Fruit fly (Drosophila melanogaster) whole organism, embryonic: Measurements from ENCODE around the gene TTLL4B.
A peak's percentile ranks its signal among the peaks of the same experiment; 100 is the strongest.

Source experiments
- BtbVII ChIP-seq: fragments of 200-800 bp; sonication (Bioruptor generic); optimal IDR thresholded peaks from 3 replicates; lab custom pipeline; 2017; ENCODE audit warnings: missing biosample characterization, mild to moderate bottlenecking, missing genetic modification characterization
- CG10431 ChIP-seq: fragments of 200-800 bp; sonication (Bioruptor generic); optimal IDR thresholded peaks from 3 replicates; lab custom pipeline; 2018; ENCODE audit warnings: missing biosample characterization, mild to moderate bottlenecking, missing genetic modification characterization
- CG11398 ChIP-seq: fragments of 200-800 bp; sonication (Bioruptor generic); optimal IDR thresholded peaks from 2 replicates; lab custom pipeline; 2016; ENCODE audit warnings: missing biosample characterization, missing genetic modification characterization
- CG11723 ChIP-seq: fragments of 200-800 bp; sonication (Bioruptor generic); optimal IDR thresholded peaks from 2 replicates; lab custom pipeline; 2017; ENCODE audit warnings: missing biosample characterization, mild to moderate bottlenecking, missing genetic modification characterization
- CG12236 ChIP-seq: fragments of 200-800 bp; sonication (Bioruptor generic); optimal IDR thresholded peaks from 2 replicates; lab custom pipeline; 2016; ENCODE audit warnings: missing biosample characterization, missing genetic modification characterization
- CG13894 ChIP-seq: fragments of 200-800 bp; sonication (Bioruptor generic); optimal IDR thresholded peaks from 3 replicates; lab custom pipeline; 2018; ENCODE audit warnings: missing biosample characterization, mild to moderate bottlenecking, missing genetic modification characterization, moderate library complexity
- CG15696 ChIP-seq: fragments of 200-800 bp; sonication (Bioruptor generic); optimal IDR thresholded peaks from 2 replicates; lab custom pipeline; 2019; ENCODE audit warnings: missing biosample characterization, mild to moderate bottlenecking, missing genetic modification characterization, moderate library complexity
- CG1602 ChIP-seq: fragments of 200-800 bp; sonication (Bioruptor generic); optimal IDR thresholded peaks from 3 replicates; lab custom pipeline; 2016; ENCODE audit warnings: missing biosample characterization, missing genetic modification characterization
- CG34422 ChIP-seq: fragments of 200-800 bp; sonication (Bioruptor generic); IDR thresholded peaks from 3 replicates; pipeline ENCODE4 v1.3.6; 2022; ENCODE audit warnings: missing biosample characterization, missing genetic modification characterization
- CG3838 ChIP-seq: fragments of 200-800 bp; sonication (Bioruptor generic); optimal IDR thresholded peaks from 3 replicates; lab custom pipeline; 2016; ENCODE audit warnings: missing biosample characterization, missing genetic modification characterization
- CG3995 ChIP-seq: fragments of 200-800 bp; sonication (Bioruptor generic); optimal IDR thresholded peaks from 3 replicates; lab custom pipeline; 2016; ENCODE audit warnings: missing biosample characterization, missing genetic modification characterization
- CG4820 ChIP-seq: fragments of 200-800 bp; sonication (Bioruptor generic); optimal IDR thresholded peaks from 3 replicates; lab custom pipeline; 2016; ENCODE audit warnings: missing biosample characterization, missing genetic modification characterization
- CG5245 ChIP-seq: fragments of 200-800 bp; sonication (Bioruptor generic); optimal IDR thresholded peaks from 3 replicates; lab custom pipeline; 2016; ENCODE audit warnings: missing biosample characterization, missing genetic modification characterization
- CG6854 ChIP-seq: fragments of 200-800 bp; sonication (Bioruptor generic); optimal IDR thresholded peaks from 3 replicates; lab custom pipeline; 2017; ENCODE audit warnings: missing biosample characterization, mild to moderate bottlenecking, missing genetic modification characterization
- CG7987 ChIP-seq: fragments of 200-800 bp; sonication (Bioruptor generic); optimal IDR thresholded peaks from 2 replicates; lab custom pipeline; 2018; ENCODE audit warnings: missing biosample characterization, mild to moderate bottlenecking, missing genetic modification characterization, moderate library complexity
- CG8765 ChIP-seq: fragments of 200-800 bp; sonication (Bioruptor generic); IDR thresholded peaks from 2 replicates; pipeline ENCODE4 v1.3.6; 2022; ENCODE audit warnings: missing biosample characterization, missing genetic modification characterization
- CG9215 ChIP-seq: fragments of 200-800 bp; sonication (Bioruptor generic); IDR thresholded peaks from 2 replicates; pipeline ENCODE4 v1.3.6; 2022; ENCODE audit warnings: missing biosample characterization, missing genetic modification characterization
- CG9817 ChIP-seq: fragments of 200-800 bp; sonication (Bioruptor generic); optimal IDR thresholded peaks from 2 replicates; lab custom pipeline; 2018; ENCODE audit warnings: missing biosample characterization, mild to moderate bottlenecking, missing genetic modification characterization, moderate library complexity
- D ChIP-seq, 2 experiments: fragments of 200-800 bp in 1 of 2; fragments of >200 bp in 1 of 2; sonication (Bioruptor generic) in 1 of 2; optimal IDR thresholded peaks; 2 replicates in 1 of 2; 3 replicates in 1 of 2; lab custom pipeline; 2017; ENCODE audit warnings: mild to moderate bottlenecking in 1 of 2, missing biosample characterization in 1 of 2, missing genetic modification characterization in 1 of 2, missing genetic modification reagents in 1 of 2
- Dad ChIP-seq: fragments of 200-800 bp; sonication (Bioruptor generic); optimal IDR thresholded peaks from 3 replicates; lab custom pipeline; 2016; ENCODE audit warnings: missing biosample characterization, missing genetic modification characterization
- Dek ChIP-seq: fragments of 200-800 bp; sonication (Bioruptor generic); optimal IDR thresholded peaks from 3 replicates; lab custom pipeline; 2019; ENCODE audit warnings: missing biosample characterization, mild to moderate bottlenecking, missing genetic modification characterization, moderate library complexity
- H2.0 ChIP-seq: fragments of 200-800 bp; sonication (Bioruptor generic); IDR thresholded peaks from 2 replicates; pipeline ENCODE4 v1.3.6; 2022; ENCODE audit warnings: missing biosample characterization, missing genetic modification characterization
- HHEX ChIP-seq: fragments of 200-800 bp; sonication (Bioruptor generic); optimal IDR thresholded peaks from 3 replicates; lab custom pipeline; 2017; ENCODE audit warnings: missing biosample characterization, mild to moderate bottlenecking, missing genetic modification characterization, missing genetic modification reagents
- HLH3B ChIP-seq: fragments of 200-800 bp; sonication (Bioruptor generic); IDR thresholded peaks from 2 replicates; pipeline ENCODE4 v1.3.6; 2022; ENCODE audit warnings: missing biosample characterization, missing genetic modification characterization
- HLH4C ChIP-seq: fragments of 200-800 bp; sonication (Bioruptor generic); IDR thresholded peaks from 3 replicates; pipeline ENCODE4 v1.3.6; 2022; ENCODE audit warnings: missing biosample characterization, missing genetic modification characterization; ENCODE audit not compliant: partially characterized antibody
- HmgZ ChIP-seq: fragments of 200-800 bp; sonication (Bioruptor generic); optimal IDR thresholded peaks from 2 replicates; lab custom pipeline; 2018; ENCODE audit warnings: missing biosample characterization, mild to moderate bottlenecking, missing genetic modification characterization
- Meics ChIP-seq: fragments of 200-800 bp; sonication (Bioruptor generic); optimal IDR thresholded peaks from 2 replicates; lab custom pipeline; 2017; ENCODE audit warnings: missing biosample characterization, mild to moderate bottlenecking, missing genetic modification characterization
- Nf-YA ChIP-seq: fragments of 200-800 bp; sonication (Bioruptor generic); IDR thresholded peaks from 2 replicates; pipeline ENCODE4 v1.3.6; 2022; ENCODE audit warnings: missing biosample characterization, missing genetic modification characterization
- Nf-YB ChIP-seq: fragments of 200-800 bp; sonication (Bioruptor generic); optimal IDR thresholded peaks from 3 replicates; lab custom pipeline; 2019; ENCODE audit warnings: missing biosample characterization, mild to moderate bottlenecking, missing genetic modification characterization, moderate library complexity
- Usf ChIP-seq: fragments of 200-800 bp; sonication (Bioruptor generic); optimal IDR thresholded peaks from 2 replicates; lab custom pipeline; 2017; ENCODE audit warnings: missing genotype, missing biosample characterization, missing genetic modification characterization
- chm ChIP-seq: fragments of 200-800 bp; sonication (Bioruptor generic); IDR thresholded peaks from 2 replicates; pipeline ENCODE4 v1.3.6; 2022; ENCODE audit warnings: missing biosample characterization, missing genetic modification characterization
- cwo ChIP-seq: fragments of 200-800 bp; sonication (Bioruptor generic); optimal IDR thresholded peaks from 3 replicates; lab custom pipeline; 2017; ENCODE audit warnings: missing biosample characterization, missing genetic modification characterization, mild to moderate bottlenecking, moderate library complexity, missing genetic modification reagents
- ems ChIP-seq: fragments of 200-800 bp; sonication (Bioruptor generic); optimal IDR thresholded peaks from 3 replicates; lab custom pipeline; 2016; ENCODE audit warnings: missing biosample characterization, missing genetic modification characterization
- fd102C ChIP-seq: fragments of 200-800 bp; sonication (Bioruptor generic); optimal IDR thresholded peaks from 2 replicates; lab custom pipeline; 2018; ENCODE audit warnings: missing biosample characterization, mild to moderate bottlenecking, missing genetic modification characterization, moderate library complexity
- grau ChIP-seq: fragments of 200-800 bp; optimal IDR thresholded peaks from 3 replicates; lab custom pipeline; 2019; ENCODE audit warnings: missing biosample characterization, mild to moderate bottlenecking, missing genetic modification characterization, moderate library complexity
- gsb ChIP-seq: fragments of 200-800 bp; sonication (Bioruptor generic); IDR thresholded peaks from 2 replicates; pipeline ENCODE4 v1.3.6; 2022; ENCODE audit warnings: missing biosample characterization, missing genetic modification characterization
- hb ChIP-seq: fragments of 200-800 bp; sonication (Bioruptor generic); IDR thresholded peaks from 3 replicates; pipeline ENCODE4 v1.3.6; 2022; ENCODE audit warnings: missing biosample characterization, missing genetic modification characterization; ENCODE audit not compliant: partially characterized antibody
- hkb ChIP-seq, 2 experiments: fragments of 200-800 bp in 1 of 2; fragments of >200 bp in 1 of 2; sonication (Bioruptor generic) in 1 of 2; IDR thresholded peaks in 1 of 2; optimal IDR thresholded peaks in 1 of 2; 2 replicates each; pipeline versions ENCODE4 v1.3.6 to Lab custom; 2017 to 2022; ENCODE audit warnings: missing biosample characterization in 1 of 2, missing genetic modification characterization in 1 of 2
- ind ChIP-seq: fragments of 200-800 bp; sonication (Bioruptor generic); optimal IDR thresholded peaks from 3 replicates; lab custom pipeline; 2016; ENCODE audit warnings: missing biosample characterization, missing genetic modification characterization
- insv ChIP-seq, 2 experiments: fragments of 200-800 bp; sonication (Bioruptor generic); optimal IDR thresholded peaks; 3 replicates each; lab custom pipeline; 2016 to 2018; ENCODE audit warnings: missing biosample characterization in 2 of 2, missing genetic modification characterization in 2 of 2
- jigr1 ChIP-seq: fragments of 200-800 bp; sonication (Bioruptor generic); IDR thresholded peaks from 3 replicates; pipeline ENCODE4 v1.3.6; 2022; ENCODE audit warnings: missing biosample characterization, missing genetic modification characterization
- kay ChIP-seq: fragments of 200-800 bp; sonication (Bioruptor generic); optimal IDR thresholded peaks from 2 replicates; lab custom pipeline; 2016; ENCODE audit warnings: missing biosample characterization, missing genetic modification characterization
- knrl ChIP-seq: fragments of 200-800 bp; sonication (Bioruptor generic); IDR thresholded peaks from 3 replicates; pipeline ENCODE4 v1.3.6; 2022; ENCODE audit warnings: missing biosample characterization, missing genetic modification characterization; ENCODE audit not compliant: partially characterized antibody
- lbe ChIP-seq: fragments of 200-800 bp; sonication (Bioruptor generic); optimal IDR thresholded peaks from 2 replicates; lab custom pipeline; 2016; ENCODE audit warnings: missing biosample characterization, mild to moderate bottlenecking, missing genetic modification characterization
- lmd ChIP-seq: fragments of 200-800 bp; sonication (Bioruptor generic); IDR thresholded peaks from 2 replicates; pipeline ENCODE4 v1.3.6; 2022; ENCODE audit warnings: missing biosample characterization, missing genetic modification characterization
- onecut ChIP-seq: fragments of 200-800 bp; sonication (Bioruptor generic); IDR thresholded peaks from 2 replicates; pipeline ENCODE4 v1.3.6; 2022; ENCODE audit warnings: missing biosample characterization, missing genetic modification characterization
- org-1 ChIP-seq: fragments of 200-800 bp; sonication (Bioruptor generic); optimal IDR thresholded peaks from 2 replicates; lab custom pipeline; 2017; ENCODE audit warnings: missing biosample characterization, missing genetic modification characterization
- salm ChIP-seq: fragments of 200-800 bp; sonication (Bioruptor generic); optimal IDR thresholded peaks from 2 replicates; lab custom pipeline; 2018; ENCODE audit warnings: missing biosample characterization, mild to moderate bottlenecking, missing genetic modification characterization
- scrt ChIP-seq: fragments of 200-800 bp; sonication (Bioruptor generic); optimal IDR thresholded peaks from 2 replicates; lab custom pipeline; 2018; ENCODE audit warnings: missing biosample characterization, mild to moderate bottlenecking, missing genetic modification characterization, moderate library complexity
- toy ChIP-seq: fragments of 200-800 bp; sonication (Bioruptor generic); IDR thresholded peaks from 2 replicates; pipeline ENCODE4 v1.3.6; 2022; ENCODE audit warnings: missing biosample characterization, missing genetic modification characterization

TTLL4B gene

DNA sequence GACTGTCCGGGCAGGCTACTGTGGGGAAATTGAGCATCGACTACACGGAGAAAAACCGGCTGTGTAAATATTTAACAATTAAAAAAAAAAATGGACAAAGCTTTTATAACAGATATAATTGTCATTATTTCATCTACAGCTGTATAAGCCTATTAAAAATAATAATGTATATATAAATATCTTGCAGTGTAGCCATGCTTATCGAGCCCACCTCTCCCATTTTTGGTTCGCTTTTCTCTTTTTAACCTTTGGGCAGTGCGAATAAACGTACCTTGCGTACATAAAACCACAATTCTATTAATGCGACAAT, 34.3 kb downstream of the TTLL4B start (continued):
- no peak for TF ChIP-seq salm (tag; lab: Kevin White, UChicago)
- TF ChIP-seq H2.0 (GFP tag; lab: Robert Waterston, UW), result peak; percentile 69
- TF ChIP-seq HLH4C (GFP tag; lab: Robert Waterston, UW), result no peak
- peak; percentile 79; the same call in 1 of the 2 replicates for TF ChIP-seq HLH3B (GFP tag; lab: Robert Waterston, UW)
- peak; percentile 41 for TF ChIP-seq BtbVII (GFP tag; lab: Kevin White, UChicago)
- TF ChIP-seq CG6854, result peak; percentile 16
- peak; percentile 44 for TF ChIP-seq HmgZ (tag; lab: Kevin White, UChicago)
- no peak for TF ChIP-seq chm (GFP tag; lab: Robert Waterston, UW)
- no peak for TF ChIP-seq CG11723 (GFP tag; lab: Kevin White, UChicago)
- peak; percentile 48 for TF ChIP-seq scrt (GFP tag; lab: Kevin White, UChicago)
- no peak for TF ChIP-seq CG10431 (GFP tag; lab: Kevin White, UChicago)
- TF ChIP-seq CG11398 (GFP tag; lab: Kevin White, UChicago), result no peak
- no peak for TF ChIP-seq D (optimal IDR thresholded peaks at IDR 0.05; lab: Kevin White, UChicago)
- TF ChIP-seq D (GFP tag; optimal IDR thresholded peaks at IDR 0.05; lab: Kevin White, UChicago), result no peak
- TF ChIP-seq CG15696 (tag; lab: Kevin White, UChicago), result peak; percentile 38
- peak; percentile 62 for TF ChIP-seq CG4820 (GFP tag; lab: Kevin White, UChicago)
- peak; percentile 55 for TF ChIP-seq org-1 (GFP tag; lab: Kevin White, UChicago)
- peak; percentile 69 for TF ChIP-seq Meics (GFP tag; lab: Kevin White, UChicago)
- TF ChIP-seq CG3838 (GFP tag; lab: Kevin White, UChicago), result no peak
- peak; percentile 32 for TF ChIP-seq ems
- TF ChIP-seq CG5245 (GFP tag; lab: Kevin White, UChicago), result peak; percentile 56
- TF ChIP-seq CG8765 (GFP tag; lab: Robert Waterston, UW), result peak; percentile 62
- TF ChIP-seq Nf-YA (GFP tag; lab: Robert Waterston, UW), result peak; percentile 52
- peak; percentile 72 for TF ChIP-seq HHEX (GFP tag; lab: Kevin White, UChicago)
- no peak for TF ChIP-seq CG12236 (GFP tag; lab: Kevin White, UChicago)
- no peak for TF ChIP-seq knrl
- TF ChIP-seq CG3995 (GFP tag; lab: Kevin White, UChicago), result peak; percentile 10
- peak; percentile 63 for TF ChIP-seq CG1602 (GFP tag; lab: Kevin White, UChicago)
- TF ChIP-seq Dek (tag; lab: Kevin White, UChicago), result peak; percentile 56
- TF ChIP-seq Nf-YB (GFP tag; lab: Kevin White, UChicago), result peak; percentile 17
- peak; percentile 44; the same call in 1 of the 2 replicates for TF ChIP-seq toy (GFP tag; lab: Robert Waterston, UW)
- TF ChIP-seq ind (GFP tag; lab: Kevin White, UChicago), result peak; percentile 71
- peak; percentile 63; the same call in 1 of the 3 replicates for TF ChIP-seq CG34422 (GFP tag; lab: Robert Waterston, UW)
- TF ChIP-seq fd102C (GFP tag; lab: Kevin White, UChicago), result no peak
- peak; percentile 42 for TF ChIP-seq gsb (GFP tag; lab: Robert Waterston, UW)
- peak; percentile 72 for TF ChIP-seq CG9817 (tag; lab: Kevin White, UChicago)
- peak; percentile 84 for TF ChIP-seq lbe (GFP tag; lab: Kevin White, UChicago)
- peak; percentile 31 for TF ChIP-seq kay (GFP tag; lab: Kevin White, UChicago)
- TF ChIP-seq CG9215, result peak; percentile 70
- peak; percentile 69 for TF ChIP-seq onecut (GFP tag; lab: Robert Waterston, UW)
- peak; percentile 52 for TF ChIP-seq cwo (GFP tag; lab: Kevin White, UChicago)
- TF ChIP-seq Dad (GFP tag; lab: Kevin White, UChicago), result peak; percentile 15
- peak; percentile 49 for TF ChIP-seq grau (tag; lab: Kevin White, UChicago)
- no peak for TF ChIP-seq jigr1 (GFP tag; lab: Robert Waterston, UW)
- TF ChIP-seq insv (GFP tag; optimal IDR thresholded peaks at IDR 0.05; lab: Kevin White, UChicago), result no peak
- TF ChIP-seq hkb (optimal IDR thresholded peaks at IDR 0.05; lab: Kevin White, UChicago), result no peak
- TF ChIP-seq hkb (GFP tag; IDR thresholded peaks at IDR 0.05; lab: Robert Waterston, UW), result no peak
- no peak for TF ChIP-seq CG13894
- TF ChIP-seq hb, result no peak
- TF ChIP-seq CG7987 (GFP tag; lab: Kevin White, UChicago), result no peak
- TF ChIP-seq Usf, result peak; percentile 32
- peak; percentile 67 for TF ChIP-seq lmd (GFP tag; lab: Robert Waterston, UW)
